Worm (Caenorhabditis elegans) whole organism, mixed stage, embryonic: ENCODE measurements around the gene oma-2.

Source experiments
- elt-1 ChIP-seq: sonication (generic microtip); optimal IDR thresholded peaks from 2 replicates; lab custom pipeline; 2017; ENCODE audit warnings: missing genetic modification characterization, mild to moderate bottlenecking, missing compliant biosample characterization, antibody characterized with exemption, moderate library complexity, borderline replicate concordance; ENCODE audit not compliant: insufficient read depth
- lsy-2 ChIP-seq: fragments of 150-350 bp; optimal IDR thresholded peaks from 2 replicates; lab custom pipeline; 2014; ENCODE audit warnings: missing biosample characterization, missing genetic modification characterization
- nhr-12 ChIP-seq: fragments of 150-350 bp; optimal IDR thresholded peaks from 2 replicates; lab custom pipeline; 2014; ENCODE audit warnings: missing biosample characterization, missing genetic modification characterization
- nhr-237 ChIP-seq: fragments of 150-350 bp; optimal IDR thresholded peaks from 2 replicates; lab custom pipeline; 2014; ENCODE audit warnings: missing biosample characterization, missing genetic modification characterization
- nhr-76 ChIP-seq: sonication (generic microtip); optimal IDR thresholded peaks from 2 replicates; lab custom pipeline; 2017; ENCODE audit warnings: missing biosample characterization, missing genetic modification characterization
- unc-39 ChIP-seq: fragments of 150-350 bp; optimal IDR thresholded peaks from 2 replicates; lab custom pipeline; 2014; ENCODE audit warnings: missing biosample characterization, missing genetic modification characterization

- no peak for TF ChIP-seq nhr-237 (tag; lab: Kevin White, UChicago)
- no peak for TF ChIP-seq lsy-2 (tag; lab: Kevin White, UChicago)
- TF ChIP-seq elt-1 (tag; lab: Kevin White, UChicago): no peak
- no peak for TF ChIP-seq unc-39 (tag; lab: Kevin White, UChicago)
- no peak for TF ChIP-seq nhr-12 (tag; lab: Kevin White, UChicago)
- TF ChIP-seq nhr-76: no peak
These were observed 29.1 kb downstream of the oma-2 start, which contains the start of gene str-138 for ce11 chrV:8058359-8058758.
